Worm (Caenorhabditis elegans) whole organism, early embryonic: Measurements from ENCODE around the gene ceh-79.

Experiments
- B0310.2 ChIP-seq: sonication (generic microtip); optimal IDR thresholded peaks from 2 replicates; lab custom pipeline; 2016; ENCODE audit warnings: mild to moderate bottlenecking, missing genetic modification characterization, missing compliant biosample characterization
- F13C5.2 ChIP-seq: sonication (generic microtip); optimal IDR thresholded peaks from 2 replicates; lab custom pipeline; 2017; ENCODE audit warnings: mild to moderate bottlenecking, missing genetic modification characterization, inconsistent platforms, missing compliant biosample characterization
- aly-1 ChIP-seq: sonication (generic microtip); optimal IDR thresholded peaks from 2 replicates; lab custom pipeline; 2016; ENCODE audit warnings: missing genetic modification characterization, missing compliant biosample characterization
- ama-1 ChIP-seq: fragments of 150-350 bp; optimal IDR thresholded peaks from 2 replicates; lab custom pipeline; 2014
- ceh-13 ChIP-seq: fragments of 200-800 bp; sonication (Bioruptor generic); optimal IDR thresholded peaks from 2 replicates; lab custom pipeline; 2018; ENCODE audit warnings: mild to moderate bottlenecking, missing genetic modification characterization, missing compliant biosample characterization
- ceh-36 ChIP-seq: sonication (generic microtip); optimal IDR thresholded peaks from 2 replicates; lab custom pipeline; 2016; ENCODE audit warnings: missing genetic modification characterization, inconsistent platforms, missing compliant biosample characterization
- ets-7 ChIP-seq: sonication (generic microtip); optimal IDR thresholded peaks from 2 replicates; lab custom pipeline; 2016; ENCODE audit warnings: missing genotype, missing genetic modification characterization, missing compliant biosample characterization
- flt-1 ChIP-seq: fragments of 200-800 bp; sonication (Bioruptor generic); IDR thresholded peaks from 2 replicates; pipeline ENCODE4 v1.3.6; 2022; ENCODE audit warnings: missing genetic modification characterization, missing compliant biosample characterization
- hmbx-1 ChIP-seq: sonication (generic microtip); optimal IDR thresholded peaks from 2 replicates; lab custom pipeline; 2016; ENCODE audit warnings: mild to moderate bottlenecking, missing genetic modification characterization, missing compliant biosample characterization
- hmg-4 ChIP-seq: fragments of 200-800 bp; sonication (Bioruptor generic); optimal IDR thresholded peaks from 2 replicates; lab custom pipeline; 2018; ENCODE audit warnings: mild to moderate bottlenecking, missing genetic modification characterization, missing compliant biosample characterization
- hnd-1 ChIP-seq: sonication (generic microtip); optimal IDR thresholded peaks from 2 replicates; lab custom pipeline; 2016; ENCODE audit warnings: missing genetic modification characterization, missing compliant biosample characterization
- pes-1 ChIP-seq: fragments of 200-800 bp; sonication (Bioruptor generic); IDR thresholded peaks from 2 replicates; pipeline ENCODE4 v1.3.6; 2022; ENCODE audit warnings: missing genetic modification reagents, missing genetic modification characterization, missing compliant biosample characterization
- scrt-1 ChIP-seq: fragments of 200-800 bp; sonication (Bioruptor generic); IDR thresholded peaks from 2 replicates; pipeline ENCODE4 v1.3.6; 2022; ENCODE audit warnings: missing genetic modification characterization, missing compliant biosample characterization
- sea-1 ChIP-seq: fragments of 200-800 bp; sonication (Bioruptor generic); conservative IDR thresholded peaks from 2 replicates; pipeline ENCODE4 v1.3.6; 2022; ENCODE audit warnings: missing genetic modification characterization, missing compliant biosample characterization
- tbx-11 ChIP-seq: fragments of 200-800 bp; sonication (Bioruptor generic); IDR thresholded peaks from 2 replicates; pipeline ENCODE4 v1.3.6; 2022; ENCODE audit warnings: missing genetic modification characterization, missing compliant biosample characterization
- tbx-37 ChIP-seq: fragments of 200-800 bp; sonication (Bioruptor generic); conservative IDR thresholded peaks from 2 replicates; pipeline ENCODE4 v1.3.6; 2022; ENCODE audit warnings: missing genetic modification reagents, missing genetic modification characterization, missing compliant biosample characterization
- tra-4 ChIP-seq: sonication (generic microtip); optimal IDR thresholded peaks from 2 replicates; lab custom pipeline; 2017; ENCODE audit warnings: missing genetic modification characterization, missing compliant biosample characterization

ceh-79 gene

ce11 chrV:13285284-13285683 lies 16.3 kb upstream of the ceh-79 start:
- TF ChIP-seq F13C5.2 (tag; lab: Kevin White, UChicago) = no peak
- no peak for TF ChIP-seq aly-1
- TF ChIP-seq ets-7 (tag; lab: Kevin White, UChicago) = no peak
- TF ChIP-seq hmg-4 (GFP tag; lab: Kevin White, UChicago) = no peak
- TF ChIP-seq sea-1 (GFP tag; lab: Robert Waterston, UW) = no peak
- TF ChIP-seq tbx-37 = no peak
- TF ChIP-seq tbx-11 (GFP tag; lab: Robert Waterston, UW) = no peak
- TF ChIP-seq hmbx-1 (tag; lab: Kevin White, UChicago) = no peak
- no peak for TF ChIP-seq scrt-1 (GFP tag; lab: Robert Waterston, UW)
- TF ChIP-seq ceh-13 = no peak
- no peak for TF ChIP-seq flt-1 (GFP tag; lab: Robert Waterston, UW)
- no peak for TF ChIP-seq ceh-36
- TF ChIP-seq tra-4 = no peak
- TF ChIP-seq ama-1 = no peak
- TF ChIP-seq hnd-1 (tag; lab: Kevin White, UChicago) = no peak
- TF ChIP-seq B0310.2 (tag; lab: Kevin White, UChicago) = no peak
- no peak for TF ChIP-seq pes-1 (GFP tag; lab: Robert Waterston, UW)

- no peak for TF ChIP-seq tbx-37
- no peak for TF ChIP-seq B0310.2 (tag; lab: Kevin White, UChicago)
- no peak for TF ChIP-seq aly-1
- no peak for TF ChIP-seq tra-4
- TF ChIP-seq sea-1 (GFP tag; lab: Robert Waterston, UW) = no peak
- no peak for TF ChIP-seq ets-7 (tag; lab: Kevin White, UChicago)
- TF ChIP-seq scrt-1 (GFP tag; lab: Robert Waterston, UW) = no peak
- no peak for TF ChIP-seq ceh-36
- TF ChIP-seq pes-1 (GFP tag; lab: Robert Waterston, UW) = no peak
- no peak for TF ChIP-seq flt-1 (GFP tag; lab: Robert Waterston, UW)
These were observed 15.1 kb upstream of the ceh-79 start for ce11 chrV:13286525-13286924.

ce11 chrV:13288881-13289280 lies 12.8 kb upstream of the ceh-79 start:
- no peak for TF ChIP-seq F13C5.2 (tag; lab: Kevin White, UChicago)
- TF ChIP-seq ets-7 (tag; lab: Kevin White, UChicago) = no peak
- TF ChIP-seq hnd-1 (tag; lab: Kevin White, UChicago) = no peak
- TF ChIP-seq ama-1 = no peak
- no peak for TF ChIP-seq sea-1 (GFP tag; lab: Robert Waterston, UW)
- no peak for TF ChIP-seq aly-1
- no peak for TF ChIP-seq ceh-36
- no peak for TF ChIP-seq scrt-1 (GFP tag; lab: Robert Waterston, UW)
- no peak for TF ChIP-seq pes-1 (GFP tag; lab: Robert Waterston, UW)
- TF ChIP-seq tbx-11 (GFP tag; lab: Robert Waterston, UW) = no peak
- no peak for TF ChIP-seq B0310.2 (tag; lab: Kevin White, UChicago)
- TF ChIP-seq ceh-13 = no peak
- TF ChIP-seq hmbx-1 (tag; lab: Kevin White, UChicago) = no peak
- no peak for TF ChIP-seq tra-4

- TF ChIP-seq pes-1 (GFP tag; lab: Robert Waterston, UW) = no peak
- no peak for TF ChIP-seq tbx-11 (GFP tag; lab: Robert Waterston, UW)
- no peak for TF ChIP-seq ceh-36
- TF ChIP-seq tra-4 = no peak
- no peak for TF ChIP-seq sea-1 (GFP tag; lab: Robert Waterston, UW)
These were observed 7.1 kb upstream of the ceh-79 start for ce11 chrV:13294507-13294906.

ce11 chrV:13295859-13296258 lies 5.8 kb upstream of the ceh-79 start, which contains the start of gene uig-1:
Gene uig-1, minus strand, starts transcription at chrV:13295978.
- TF ChIP-seq hmbx-1 (tag; lab: Kevin White, UChicago) (no peak), B0310.2 (tag; lab: Kevin White, UChicago) (no peak), hmg-4 (GFP tag; lab: Kevin White, UChicago) (no peak)

- TF ChIP-seq hmbx-1 (tag; lab: Kevin White, UChicago) = no peak
- TF ChIP-seq tra-4 = no peak
- no peak for TF ChIP-seq F13C5.2 (tag; lab: Kevin White, UChicago)
- TF ChIP-seq tbx-11 (GFP tag; lab: Robert Waterston, UW) = no peak
- TF ChIP-seq scrt-1 (GFP tag; lab: Robert Waterston, UW) = no peak
- no peak for TF ChIP-seq sea-1 (GFP tag; lab: Robert Waterston, UW)
- TF ChIP-seq pes-1 (GFP tag; lab: Robert Waterston, UW) = no peak
- TF ChIP-seq ets-7 (tag; lab: Kevin White, UChicago) = no peak
- no peak for TF ChIP-seq hmg-4 (GFP tag; lab: Kevin White, UChicago)
- no peak for TF ChIP-seq ama-1
- TF ChIP-seq aly-1 = no peak
- TF ChIP-seq B0310.2 (tag; lab: Kevin White, UChicago) = no peak
These were observed 4.4 kb upstream of the ceh-79 start, which contains the start of gene C26E1.1 for ce11 chrV:13297220-13297619. Gene C26E1.1, plus strand, starts transcription at chrV:13297520.

- TF ChIP-seq scrt-1 (GFP tag; lab: Robert Waterston, UW) (no peak), flt-1 (GFP tag; lab: Robert Waterston, UW) (no peak), ama-1 (no peak), aly-1 (no peak), hmbx-1 (tag; lab: Kevin White, UChicago) (no peak), ceh-36 (no peak), ets-7 (tag; lab: Kevin White, UChicago) (no peak), tbx-11 (GFP tag; lab: Robert Waterston, UW) (no peak), pes-1 (GFP tag; lab: Robert Waterston, UW) (no peak), sea-1 (GFP tag; lab: Robert Waterston, UW) (no peak), tra-4 (no peak), tbx-37 (no peak), hnd-1 (tag; lab: Kevin White, UChicago) (no peak), B0310.2 (tag; lab: Kevin White, UChicago) (no peak), F13C5.2 (tag; lab: Kevin White, UChicago) (no peak), ceh-13 (no peak), hmg-4 (GFP tag; lab: Kevin White, UChicago) (no peak)
These were observed 2.9 kb upstream of the ceh-79 start for ce11 chrV:13298706-13299105.

ce11 chrV:13299398-13299797 lies 2.2 kb upstream of the ceh-79 start:
- TF ChIP-seq B0310.2 (tag; lab: Kevin White, UChicago) = no peak
- TF ChIP-seq sea-1 (GFP tag; lab: Robert Waterston, UW) = no peak
- TF ChIP-seq aly-1 = no peak
- no peak for TF ChIP-seq ama-1
- no peak for TF ChIP-seq ets-7 (tag; lab: Kevin White, UChicago)
- no peak for TF ChIP-seq ceh-13
- TF ChIP-seq hmg-4 (GFP tag; lab: Kevin White, UChicago) = no peak
- no peak for TF ChIP-seq tbx-11 (GFP tag; lab: Robert Waterston, UW)
- no peak for TF ChIP-seq hnd-1 (tag; lab: Kevin White, UChicago)
- TF ChIP-seq scrt-1 (GFP tag; lab: Robert Waterston, UW) = no peak
- TF ChIP-seq tra-4 = no peak
- no peak for TF ChIP-seq ceh-36
- no peak for TF ChIP-seq pes-1 (GFP tag; lab: Robert Waterston, UW)
- TF ChIP-seq F13C5.2 (tag; lab: Kevin White, UChicago) = no peak
- no peak for TF ChIP-seq flt-1 (GFP tag; lab: Robert Waterston, UW)
- no peak for TF ChIP-seq tbx-37
- TF ChIP-seq hmbx-1 (tag; lab: Kevin White, UChicago) = no peak
